Worm (Caenorhabditis elegans) whole organism, late embryonic: ENCODE results near the gene twk-18.
A peak's percentile ranks its signal among the peaks of the same experiment; 100 is the strongest.

Experiments used
- F13H6.1 ChIP-seq: sonication (generic microtip); optimal IDR thresholded peaks from 2 replicates; lab custom pipeline; 2016; ENCODE audit warnings: missing genetic modification characterization, missing compliant biosample characterization
- K02D7.2 ChIP-seq: sonication (generic microtip); optimal IDR thresholded peaks from 2 replicates; lab custom pipeline; 2017; ENCODE audit warnings: mild to moderate bottlenecking, missing genetic modification characterization, missing compliant biosample characterization
- K09A11.1 ChIP-seq: sonication (generic microtip); optimal IDR thresholded peaks from 2 replicates; lab custom pipeline; 2017; ENCODE audit warnings: antibody characterized with exemption, mild to moderate bottlenecking, missing genetic modification characterization, missing compliant biosample characterization; ENCODE audit not compliant: insufficient read depth
- Y22D7AL.16 ChIP-seq: sonication (generic microtip); optimal IDR thresholded peaks from 2 replicates; lab custom pipeline; 2016; ENCODE audit warnings: missing genetic modification characterization, missing compliant biosample characterization
- ahr-1 ChIP-seq: sonication (generic microtip); optimal IDR thresholded peaks from 2 replicates; lab custom pipeline; 2016; ENCODE audit warnings: missing genetic modification characterization, missing compliant biosample characterization
- ceh-14 ChIP-seq: sonication (generic microtip); optimal IDR thresholded peaks from 2 replicates; lab custom pipeline; 2016; ENCODE audit warnings: missing genotype, missing genetic modification characterization, missing compliant biosample characterization
- ceh-18 ChIP-seq: sonication (generic microtip); optimal IDR thresholded peaks from 2 replicates; lab custom pipeline; 2016; ENCODE audit warnings: missing genetic modification characterization, missing compliant biosample characterization
- ceh-24 ChIP-seq: sonication (generic microtip); optimal IDR thresholded peaks from 2 replicates; lab custom pipeline; 2016; ENCODE audit warnings: mild to moderate bottlenecking, missing genetic modification characterization, missing compliant biosample characterization
- ceh-48 ChIP-seq: sonication (generic microtip); optimal IDR thresholded peaks from 2 replicates; lab custom pipeline; 2016; ENCODE audit warnings: missing genetic modification characterization, inconsistent platforms, missing compliant biosample characterization
- ceh-6 ChIP-seq: fragments of 200-800 bp; sonication (Bioruptor generic); optimal IDR thresholded peaks from 2 replicates; lab custom pipeline; 2018; ENCODE audit warnings: mild to moderate bottlenecking, missing genetic modification characterization, missing compliant biosample characterization
- ceh-9 ChIP-seq: sonication (generic microtip); optimal IDR thresholded peaks from 2 replicates; lab custom pipeline; 2016; ENCODE audit warnings: mild to moderate bottlenecking, missing genetic modification characterization, inconsistent platforms, missing compliant biosample characterization
- che-1 ChIP-seq: sonication (generic microtip); optimal IDR thresholded peaks from 2 replicates; lab custom pipeline; 2016; ENCODE audit warnings: mild to moderate bottlenecking, missing genetic modification characterization, missing compliant biosample characterization
- dve-1 ChIP-seq: sonication (generic microtip); optimal IDR thresholded peaks from 2 replicates; lab custom pipeline; 2017; ENCODE audit warnings: antibody characterized with exemption, mild to moderate bottlenecking, missing genetic modification characterization, missing compliant biosample characterization
- elt-2 ChIP-seq: sonication (generic microtip); optimal IDR thresholded peaks from 2 replicates; lab custom pipeline; 2016; ENCODE audit warnings: missing genetic modification reagents, missing genetic modification characterization, missing compliant biosample characterization
- elt-4 ChIP-seq: sonication (generic microtip); optimal IDR thresholded peaks from 2 replicates; lab custom pipeline; 2016; ENCODE audit warnings: missing genetic modification characterization, missing compliant biosample characterization
- ets-4 ChIP-seq: sonication (generic microtip); optimal IDR thresholded peaks from 2 replicates; lab custom pipeline; 2016; ENCODE audit warnings: missing genetic modification characterization, missing compliant biosample characterization
- fax-1 ChIP-seq: sonication (generic microtip); optimal IDR thresholded peaks from 2 replicates; lab custom pipeline; 2016; ENCODE audit warnings: missing genotype, missing genetic modification characterization, missing compliant biosample characterization
- fkh-6 ChIP-seq: sonication (generic microtip); optimal IDR thresholded peaks from 2 replicates; lab custom pipeline; 2016; ENCODE audit warnings: missing genetic modification characterization, missing compliant biosample characterization
- hlh-13 ChIP-seq: fragments of 200-800 bp; sonication (Bioruptor generic); optimal IDR thresholded peaks from 2 replicates; lab custom pipeline; 2018; ENCODE audit warnings: mild to moderate bottlenecking, missing genetic modification characterization, missing compliant biosample characterization
- hlh-15 ChIP-seq: sonication (generic microtip); optimal IDR thresholded peaks from 2 replicates; lab custom pipeline; 2016; ENCODE audit warnings: missing genetic modification characterization, missing compliant biosample characterization
- hlh-30 ChIP-seq: sonication (generic microtip); optimal IDR thresholded peaks from 2 replicates; lab custom pipeline; 2017; ENCODE audit warnings: antibody characterized with exemption, missing genetic modification characterization, missing compliant biosample characterization; ENCODE audit not compliant: insufficient read depth
- hlh-6 ChIP-seq: sonication (generic microtip); optimal IDR thresholded peaks from 2 replicates; lab custom pipeline; 2016; ENCODE audit warnings: missing genotype, missing genetic modification characterization, missing compliant biosample characterization
- hlh-8 ChIP-seq: sonication (generic microtip); optimal IDR thresholded peaks from 2 replicates; lab custom pipeline; 2016; ENCODE audit warnings: missing genotype, missing genetic modification characterization, missing compliant biosample characterization
- lim-6 ChIP-seq: sonication (generic microtip); optimal IDR thresholded peaks from 2 replicates; lab custom pipeline; 2016; ENCODE audit warnings: missing genetic modification characterization, missing compliant biosample characterization
- lin-11 ChIP-seq: fragments of 200-800 bp; sonication (Bioruptor generic); optimal IDR thresholded peaks from 2 replicates; lab custom pipeline; 2018; ENCODE audit warnings: mild to moderate bottlenecking, missing genetic modification characterization, missing compliant biosample characterization
- madf-2 ChIP-seq: sonication (generic microtip); optimal IDR thresholded peaks from 2 replicates; lab custom pipeline; 2017; ENCODE audit warnings: missing genetic modification characterization, missing compliant biosample characterization
- mec-3 ChIP-seq: sonication (generic microtip); optimal IDR thresholded peaks from 2 replicates; lab custom pipeline; 2016; ENCODE audit warnings: borderline replicate concordance, missing genetic modification characterization, missing compliant biosample characterization
- nfya-1 ChIP-seq: sonication (generic microtip); optimal IDR thresholded peaks from 2 replicates; lab custom pipeline; 2017; ENCODE audit warnings: missing genetic modification characterization, mild to moderate bottlenecking, missing compliant biosample characterization, antibody characterized with exemption, moderate library complexity
- npax-4 ChIP-seq: sonication (generic microtip); optimal IDR thresholded peaks from 2 replicates; lab custom pipeline; 2016; ENCODE audit warnings: missing genetic modification characterization, missing compliant biosample characterization
- odd-2 ChIP-seq: sonication (generic microtip); optimal IDR thresholded peaks from 2 replicates; lab custom pipeline; 2017; ENCODE audit warnings: antibody characterized with exemption, mild to moderate bottlenecking, missing genetic modification characterization, missing compliant biosample characterization
- pat-9 ChIP-seq: fragments of 200-800 bp; sonication (Bioruptor generic); optimal IDR thresholded peaks from 2 replicates; lab custom pipeline; 2018; ENCODE audit warnings: mild to moderate bottlenecking, missing genetic modification characterization, moderate library complexity, missing compliant biosample characterization
- pax-1 ChIP-seq: fragments of 150-350 bp; optimal IDR thresholded peaks from 2 replicates; lab custom pipeline; 2014; ENCODE audit warnings: missing biosample characterization, missing genetic modification characterization
- pha-4 ChIP-seq: fragments of 150-350 bp; optimal IDR thresholded peaks from 2 replicates; lab custom pipeline; 2018; ENCODE audit warnings: missing biosample characterization, missing genetic modification reagents, missing genetic modification characterization
- pqm-1 ChIP-seq: sonication (generic microtip); optimal IDR thresholded peaks from 2 replicates; lab custom pipeline; 2016; ENCODE audit warnings: missing genetic modification characterization, missing compliant biosample characterization
- pros-1 ChIP-seq: fragments of 150-350 bp; optimal IDR thresholded peaks from 2 replicates; lab custom pipeline; 2014; ENCODE audit warnings: missing biosample characterization, missing genetic modification reagents, missing genetic modification characterization
- rnt-1 ChIP-seq: sonication (generic microtip); optimal IDR thresholded peaks from 2 replicates; lab custom pipeline; 2016; ENCODE audit warnings: missing genetic modification characterization, missing compliant biosample characterization
- sdc-2 ChIP-seq: sonication (generic microtip); optimal IDR thresholded peaks from 2 replicates; lab custom pipeline; 2016; ENCODE audit warnings: missing genotype, missing genetic modification characterization, missing compliant biosample characterization
- sox-4 ChIP-seq: sonication (generic microtip); optimal IDR thresholded peaks from 2 replicates; lab custom pipeline; 2017; ENCODE audit warnings: mild to moderate bottlenecking, missing genetic modification characterization, inconsistent platforms, missing compliant biosample characterization
- syd-9 ChIP-seq: sonication (generic microtip); optimal IDR thresholded peaks from 2 replicates; lab custom pipeline; 2016; ENCODE audit warnings: mild to moderate bottlenecking, missing genetic modification characterization, moderate library complexity, missing compliant biosample characterization
- tbx-2 ChIP-seq: sonication (generic microtip); optimal IDR thresholded peaks from 2 replicates; lab custom pipeline; 2016; ENCODE audit warnings: missing genetic modification characterization, missing compliant biosample characterization
- tbx-7 ChIP-seq: sonication (generic microtip); optimal IDR thresholded peaks from 2 replicates; lab custom pipeline; 2016; ENCODE audit warnings: missing genotype, missing genetic modification characterization, missing compliant biosample characterization
- ttx-3 ChIP-seq: sonication (generic microtip); optimal IDR thresholded peaks from 2 replicates; lab custom pipeline; 2016; ENCODE audit warnings: missing genetic modification reagents, missing genetic modification characterization, missing compliant biosample characterization
- unc-42 ChIP-seq: sonication (generic microtip); optimal IDR thresholded peaks from 2 replicates; lab custom pipeline; 2016; ENCODE audit warnings: missing genotype, missing genetic modification characterization, missing compliant biosample characterization
- unc-55 ChIP-seq: sonication (generic microtip); optimal IDR thresholded peaks from 2 replicates; lab custom pipeline; 2017; ENCODE audit warnings: missing biosample characterization, missing genetic modification reagents, missing genetic modification characterization
- unc-86 ChIP-seq: sonication (generic microtip); optimal IDR thresholded peaks from 2 replicates; lab custom pipeline; 2016; ENCODE audit warnings: missing genetic modification characterization, missing compliant biosample characterization
- ztf-16 ChIP-seq: sonication (generic microtip); optimal IDR thresholded peaks from 2 replicates; lab custom pipeline; 2017; ENCODE audit warnings: missing genetic modification characterization, missing compliant biosample characterization

Gene twk-18

DNA sequence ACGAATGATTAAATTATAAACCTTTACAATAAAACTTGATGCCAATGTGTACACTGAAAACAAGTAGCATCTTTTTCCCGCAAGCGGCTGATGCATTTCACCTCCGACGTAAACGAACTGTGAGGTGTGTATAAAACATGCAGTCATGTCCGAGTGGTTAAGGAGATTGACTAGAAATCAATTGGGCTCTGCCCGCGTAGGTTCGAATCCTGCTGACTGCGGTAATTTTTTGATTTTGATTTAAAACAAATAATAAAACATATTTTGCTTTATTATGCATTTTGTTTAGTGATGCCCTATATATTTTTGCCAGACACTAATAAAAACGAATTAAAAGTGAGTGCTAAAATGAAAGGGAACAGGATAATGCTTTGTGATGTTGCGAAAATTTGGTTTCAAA lies 16.5 kb upstream of the twk-18 start (continued):
- TF ChIP-seq ceh-24 (peak; percentile 29), hlh-13 (GFP tag; lab: Kevin White, UChicago) (peak; percentile 32), K02D7.2 (tag; lab: Kevin White, UChicago) (peak; percentile 7), syd-9 (tag; lab: Kevin White, UChicago) (no peak), che-1 (tag; lab: Kevin White, UChicago) (peak; percentile 37), nfya-1 (tag; lab: Kevin White, UChicago) (no peak), fkh-6 (tag; lab: Kevin White, UChicago) (no peak), hlh-30 (no peak), ceh-14 (tag; lab: Kevin White, UChicago) (peak; percentile 34), pros-1 (tag; lab: Kevin White, UChicago) (no peak), ttx-3 (tag; lab: Kevin White, UChicago) (peak; percentile 35), unc-86 (peak; percentile 5), Y22D7AL.16 (tag; lab: Kevin White, UChicago) (peak; percentile 39), rnt-1 (tag; lab: Kevin White, UChicago) (peak; percentile 7), hlh-8 (tag; lab: Kevin White, UChicago) (peak; percentile 8), pqm-1 (no peak), dve-1 (tag; lab: Kevin White, UChicago) (peak; percentile 22), hlh-15 (tag; lab: Kevin White, UChicago) (no peak), hlh-6 (no peak), tbx-2 (tag; lab: Kevin White, UChicago) (peak; percentile 21), ahr-1 (tag; lab: Kevin White, UChicago) (no peak), madf-2 (tag; lab: Kevin White, UChicago) (peak; percentile 1), fax-1 (peak; percentile 36), ztf-16 (tag; lab: Kevin White, UChicago) (peak; percentile 27)

DNA sequence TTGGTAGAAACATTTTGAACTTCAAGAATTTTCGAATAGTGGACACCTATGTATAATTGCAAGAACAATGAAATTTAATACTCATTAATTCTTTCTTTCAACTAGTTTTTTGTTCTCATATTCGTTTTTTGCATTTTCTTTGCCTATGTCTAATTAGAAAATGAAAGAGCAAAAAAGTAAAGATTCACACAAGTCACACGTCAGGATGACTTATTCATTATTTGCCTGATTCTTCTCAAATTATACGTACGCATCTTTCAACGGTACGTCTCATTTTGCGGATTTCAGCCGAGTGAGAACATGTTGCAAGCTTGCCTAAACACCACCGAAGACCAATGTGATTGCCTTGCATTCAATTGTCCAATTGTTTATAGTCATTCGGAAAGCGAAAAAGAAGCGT lies 7.3 kb upstream of the twk-18 start, which contains the start of gene nmur-1:
TSS of gene nmur-1 (plus strand) at position 301 of the 400 bp plus-strand sequence.
- TF ChIP-seq sdc-2 (tag; lab: Kevin White, UChicago) (no peak), lin-11 (tag; lab: Kevin White, UChicago) (no peak), pax-1 (tag; lab: Kevin White, UChicago) (no peak), K09A11.1 (tag; lab: Kevin White, UChicago) (no peak), tbx-7 (tag; lab: Kevin White, UChicago) (no peak), che-1 (tag; lab: Kevin White, UChicago) (no peak), unc-55 (GFP tag; lab: Kevin White, UChicago) (no peak), dve-1 (tag; lab: Kevin White, UChicago) (no peak), ceh-6 (no peak), hlh-6 (no peak), ztf-16 (tag; lab: Kevin White, UChicago) (no peak), elt-4 (tag; lab: Kevin White, UChicago) (no peak), npax-4 (tag; lab: Kevin White, UChicago) (no peak), ceh-24 (no peak)

DNA sequence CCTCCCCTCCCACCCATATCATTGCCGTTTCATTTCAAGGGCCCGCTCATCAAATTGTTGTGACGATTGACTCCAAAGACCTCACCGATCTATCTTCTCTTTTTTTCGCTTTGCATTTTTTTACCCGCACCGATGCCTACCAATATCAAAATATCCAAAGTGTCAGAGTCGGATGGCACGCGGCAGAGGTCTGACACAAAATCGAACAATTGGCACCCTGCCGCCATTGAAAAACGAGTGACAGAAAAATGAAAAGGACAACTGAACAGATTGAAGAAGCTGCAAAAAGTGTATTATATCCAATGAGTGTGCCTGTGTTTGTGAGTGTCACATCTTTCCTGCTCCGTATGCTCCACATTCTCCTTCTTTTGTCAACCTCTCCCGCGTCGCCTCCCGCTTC lies 1.5 kb upstream of the twk-18 start:
- no peak for TF ChIP-seq pha-4
- no peak for TF ChIP-seq ceh-9 (tag; lab: Kevin White, UChicago)
- no peak for TF ChIP-seq hlh-30
- no peak for TF ChIP-seq pat-9 (tag; lab: Kevin White, UChicago)
- TF ChIP-seq unc-55 (GFP tag; lab: Kevin White, UChicago), result peak; percentile 20
- no peak for TF ChIP-seq odd-2
- TF ChIP-seq lim-6 (tag; lab: Kevin White, UChicago), result no peak
- no peak for TF ChIP-seq K09A11.1 (tag; lab: Kevin White, UChicago)
- TF ChIP-seq ztf-16 (tag; lab: Kevin White, UChicago), result no peak
- TF ChIP-seq rnt-1 (tag; lab: Kevin White, UChicago), result peak; percentile 21
- no peak for TF ChIP-seq sox-4 (tag; lab: Kevin White, UChicago)
- no peak for TF ChIP-seq dve-1 (tag; lab: Kevin White, UChicago)
- no peak for TF ChIP-seq hlh-13 (GFP tag; lab: Kevin White, UChicago)
- no peak for TF ChIP-seq elt-2 (tag; lab: Kevin White, UChicago)
- no peak for TF ChIP-seq lin-11 (tag; lab: Kevin White, UChicago)
- TF ChIP-seq ets-4 (tag; lab: Kevin White, UChicago), result no peak
- TF ChIP-seq ceh-14 (tag; lab: Kevin White, UChicago), result no peak
- TF ChIP-seq mec-3 (tag; lab: Kevin White, UChicago), result no peak
- TF ChIP-seq unc-42 (tag; lab: Kevin White, UChicago), result no peak
- TF ChIP-seq ceh-18, result peak; percentile 88
- no peak for TF ChIP-seq syd-9 (tag; lab: Kevin White, UChicago)
- TF ChIP-seq elt-4 (tag; lab: Kevin White, UChicago), result no peak
- no peak for TF ChIP-seq F13H6.1
- no peak for TF ChIP-seq ceh-48 (tag; lab: Kevin White, UChicago)
- TF ChIP-seq nfya-1 (tag; lab: Kevin White, UChicago), result no peak
- no peak for TF ChIP-seq fkh-6 (tag; lab: Kevin White, UChicago)
- TF ChIP-seq, all 69 proteins: peak for 3
